Worm (Caenorhabditis elegans): ENCODE results near the gene prx-13.

Gene prx-13

ce11 chrII:7255614-7256162 is 3.9 kb upstream of the prx-13 start, which contains the start of gene F32A5.8:
Gene F32A5.8, plus strand, starts transcription at chrII:7256112.
- no peak for TF ChIP-seq unc-62 (GFP tag; optimal IDR thresholded peaks at IDR 0.05)

DNA sequence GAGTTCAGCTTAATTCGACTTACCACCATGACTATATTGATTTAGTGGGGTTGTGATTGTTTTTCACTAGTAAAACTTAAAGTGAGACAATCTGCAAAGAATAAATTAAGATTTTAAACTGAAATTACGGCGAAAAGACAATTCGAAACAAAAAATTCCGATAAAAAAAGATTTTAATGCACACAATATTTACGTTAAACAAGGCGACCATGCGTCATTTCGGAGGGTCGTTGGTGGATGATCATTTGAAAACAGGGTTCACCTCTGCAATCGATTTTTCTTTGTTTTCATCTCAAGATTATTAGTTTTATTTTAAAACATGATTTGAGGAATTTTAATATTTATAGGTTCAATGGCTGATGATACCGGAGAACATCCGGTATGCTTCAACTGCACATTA is 1.3 kb upstream of the prx-13 start, which contains the start of gene lsm-4:
Gene lsm-4, minus strand, starts transcription at position 91 of the 400 bp plus-strand sequence.
- no peak for TF ChIP-seq unc-62 (GFP tag; optimal IDR thresholded peaks at IDR 0.05)

- no peak for TF ChIP-seq unc-62 (GFP tag; optimal IDR thresholded peaks at IDR 0.05)
These were observed 6.2 kb downstream of the prx-13 start, which contains the start of gene skpo-3 for ce11 chrII:7245576-7245975. Gene skpo-3, plus strand, starts transcription at chrII:7245876.

DNA sequence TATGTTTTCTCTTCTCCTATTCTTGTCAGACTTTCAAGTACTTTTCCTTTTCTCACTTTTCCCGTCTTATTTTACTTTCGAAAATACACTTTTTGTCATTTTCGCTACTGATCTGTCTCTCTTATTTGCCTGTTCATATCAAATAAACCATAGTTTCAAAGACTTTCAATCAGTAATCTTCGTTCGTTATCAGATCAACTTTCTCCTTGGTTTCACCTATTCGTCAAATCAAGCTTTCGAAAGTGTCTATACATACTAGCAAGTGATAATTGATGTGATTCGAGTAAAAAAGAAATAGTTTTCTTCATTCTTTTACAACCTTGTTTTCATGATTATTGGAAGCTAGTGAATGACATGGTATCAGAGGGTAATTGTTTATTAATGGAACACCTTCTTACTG is 9.1 kb downstream of the prx-13 start:
- TF ChIP-seq unc-62 (GFP tag; optimal IDR thresholded peaks at IDR 0.05) = no peak

- TF ChIP-seq unc-62 (GFP tag; optimal IDR thresholded peaks at IDR 0.05) = no peak
These were observed 12.1 kb downstream of the prx-13 start for ce11 chrII:7239705-7240104.

ce11 chrII:7238791-7239190 is 13.0 kb downstream of the prx-13 start:
- TF ChIP-seq unc-62 (GFP tag; optimal IDR thresholded peaks at IDR 0.05) = no peak

ce11 chrII:7238248-7238647 is 13.6 kb downstream of the prx-13 start, which contains the start of gene aqp-1:
Gene aqp-1, minus strand, starts transcription at chrII:7238349.
- no peak for TF ChIP-seq unc-62 (GFP tag; optimal IDR thresholded peaks at IDR 0.05)

- no peak for TF ChIP-seq unc-62 (GFP tag; optimal IDR thresholded peaks at IDR 0.05)
These were observed 14.9 kb downstream of the prx-13 start for ce11 chrII:7236937-7237336.

- no peak for TF ChIP-seq unc-62 (GFP tag; optimal IDR thresholded peaks at IDR 0.05)
These were observed 18.5 kb downstream of the prx-13 start for ce11 chrII:7233274-7233673.

DNA sequence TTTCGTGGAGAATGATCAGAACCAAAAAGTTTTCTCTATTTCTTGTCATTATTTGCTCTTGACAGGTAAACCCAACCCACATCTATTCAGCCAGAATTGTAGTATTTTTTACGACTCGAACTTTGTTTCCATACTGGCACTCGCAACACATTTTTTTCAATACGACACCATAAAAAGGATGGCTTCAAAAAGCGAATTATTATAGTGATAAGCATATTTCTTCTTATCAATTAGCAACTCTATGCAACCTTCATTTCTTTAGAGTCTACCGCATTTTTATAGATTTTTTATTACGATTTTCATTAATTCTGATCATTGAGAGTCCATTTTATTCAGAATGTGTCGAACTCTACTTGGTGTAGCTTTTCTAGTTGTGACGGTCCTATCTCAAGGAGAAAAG is 19.3 kb downstream of the prx-13 start, which contains the start of gene ctsa-3.1:
Gene ctsa-3.1, plus strand, starts transcription at position 337 of the 400 bp plus-strand sequence.
- no peak for TF ChIP-seq unc-62 (GFP tag; optimal IDR thresholded peaks at IDR 0.05)

DNA sequence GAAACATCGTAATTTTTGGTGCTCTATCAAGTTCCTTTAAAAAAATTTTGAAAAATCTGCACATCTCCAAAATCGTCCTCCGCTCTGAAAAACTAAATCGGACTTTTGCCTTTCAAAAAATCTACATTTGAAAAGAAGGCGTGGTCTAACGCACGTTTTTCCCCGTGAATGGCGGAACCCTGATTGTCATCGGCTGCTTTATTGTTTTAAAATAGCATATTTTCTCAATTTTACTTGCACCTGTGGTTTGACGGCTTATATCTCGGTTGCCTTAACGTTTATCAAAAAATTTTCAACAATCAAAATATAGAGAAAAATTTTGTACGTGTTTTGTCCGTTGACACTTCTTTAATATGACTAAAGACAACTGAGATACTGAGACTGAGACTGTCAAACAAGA is 19.9 kb downstream of the prx-13 start:
- TF ChIP-seq unc-62 (GFP tag; optimal IDR thresholded peaks at IDR 0.05) = no peak

DNA sequence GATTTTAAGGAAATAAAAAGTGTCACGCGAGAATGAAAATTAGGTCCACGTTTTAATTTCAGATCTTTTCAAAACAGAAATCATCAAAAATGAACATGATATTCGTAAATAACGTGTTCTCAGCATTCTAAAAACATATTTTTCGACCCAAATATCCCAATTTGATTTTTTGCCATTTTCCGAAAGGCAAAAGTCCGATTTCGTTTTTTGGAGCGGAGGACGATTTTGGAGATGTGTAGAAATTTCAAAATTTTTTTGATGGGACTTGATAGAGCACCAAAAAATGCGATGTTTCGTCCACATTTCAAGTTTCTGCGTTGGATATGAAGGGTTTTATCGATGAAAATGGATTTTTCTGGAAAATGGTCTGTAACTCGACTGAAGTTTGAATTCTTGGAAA is 21.1 kb downstream of the prx-13 start:
- no peak for TF ChIP-seq unc-62 (GFP tag; optimal IDR thresholded peaks at IDR 0.05)

- no peak for TF ChIP-seq unc-62 (GFP tag; optimal IDR thresholded peaks at IDR 0.05)
These were observed 23.1 kb downstream of the prx-13 start, which contains the start of gene F32A5.4 for ce11 chrII:7228646-7229200. Gene F32A5.4, plus strand, starts transcription at chrII:7229150.

ce11 chrII:7225864-7226522 is 25.8 kb downstream of the prx-13 start, which contains the start of gene clh-3:
Gene clh-3, minus strand, starts transcription at chrII:7225914.
- no peak for TF ChIP-seq unc-62 (GFP tag; optimal IDR thresholded peaks at IDR 0.05)

DNA sequence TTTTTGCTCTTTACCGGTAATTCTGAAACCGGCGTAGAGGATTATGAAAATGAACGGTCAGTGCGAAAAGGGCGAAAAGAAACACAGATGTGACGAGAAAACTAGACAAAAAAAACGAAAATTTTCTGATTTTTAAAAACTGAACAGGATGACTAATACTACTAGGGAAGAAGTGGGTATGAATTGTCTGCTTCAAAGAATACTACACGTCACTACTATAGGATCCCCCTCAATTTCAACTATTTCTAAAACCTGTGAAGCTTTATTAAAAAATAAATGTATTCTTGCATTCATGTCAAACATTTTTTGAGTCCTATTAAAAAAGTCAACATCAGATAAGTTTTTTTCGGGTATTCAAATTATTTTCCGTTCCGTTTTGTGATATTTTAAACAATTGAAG is 27.7 kb downstream of the prx-13 start:
- no peak for TF ChIP-seq unc-62 (GFP tag; optimal IDR thresholded peaks at IDR 0.05)

DNA sequence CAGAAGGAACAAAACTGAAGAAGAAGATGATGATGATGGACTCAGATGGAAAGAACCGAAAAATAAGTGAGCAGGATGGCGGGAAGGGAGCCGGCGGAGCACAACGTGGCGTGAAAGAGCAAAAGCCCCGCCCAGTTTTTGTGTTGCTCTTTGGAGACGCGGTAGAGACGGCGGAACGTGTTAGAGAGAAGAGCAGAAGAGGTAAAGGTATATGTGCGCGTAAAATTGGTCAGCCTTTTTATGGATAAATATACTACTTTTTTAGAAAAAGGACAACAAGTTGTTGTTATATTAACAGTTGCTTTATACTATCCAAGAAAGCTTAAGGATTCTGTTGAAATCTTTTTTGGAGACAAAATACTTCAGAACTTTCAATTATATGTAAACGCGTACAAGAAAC is 34.8 kb downstream of the prx-13 start, which contains the start of gene E04F6.10:
Gene E04F6.10, minus strand, starts transcription at position 101 of the 400 bp plus-strand sequence.
- TF ChIP-seq unc-62 (GFP tag; optimal IDR thresholded peaks at IDR 0.05) = no peak

ce11 chrII:7212059-7212458 is 39.8 kb downstream of the prx-13 start, which contains the start of gene E04F6.9:
Gene E04F6.9, minus strand, starts transcription at chrII:7212159.
- no peak for TF ChIP-seq unc-62 (GFP tag; optimal IDR thresholded peaks at IDR 0.05)
